Fruit fly (Drosophila melanogaster): ENCODE measurements around the gene CG15478.

Gene CG15478

dm6 chrX:7728251-7729164, 10.8 kb upstream of the CG15478 start, which contains the start of the genes NELF-B and CG12155 (continued):
- peak; percentile 41 for TF ChIP-seq Oli (tag; optimal IDR thresholded peaks at IDR 0.05)
- no peak for TF ChIP-seq Mrtf (GFP tag; IDR thresholded peaks at IDR 0.05)
- 0 out of 3 replicates have a peak, but pooled peaks have one; percentile 37 for TF ChIP-seq CG34224 (GFP tag; IDR thresholded peaks at IDR 0.05; ENCODE audit: partially characterized antibody)
- TF ChIP-seq Dbx (GFP tag; IDR thresholded peaks at IDR 0.05) = peak; percentile 47; the same call in 1 of the 3 replicates
- TF ChIP-seq tgo (GFP tag; IDR thresholded peaks at IDR 0.05) = peak; percentile 18; the same call in 1 of the 3 replicates
- no peak for TF ChIP-seq D19A (tag; optimal IDR thresholded peaks at IDR 0.05)
- TF ChIP-seq Drgx (GFP tag; IDR thresholded peaks at IDR 0.05) = no peak
- no peak for TF ChIP-seq Neu2 (GFP tag; optimal IDR thresholded peaks at IDR 0.05; ENCODE audit: borderline replicate concordance)
- no peak for TF ChIP-seq gem (tag; optimal IDR thresholded peaks at IDR 0.05)
- peak; percentile 1 for TF ChIP-seq stwl (tag; optimal IDR thresholded peaks at IDR 0.05)
- peak; percentile 49; the same call in 1 of the 2 replicates for TF ChIP-seq CG32532 (GFP tag; IDR thresholded peaks at IDR 0.05)
- no peak for TF ChIP-seq prd (optimal IDR thresholded peaks at IDR 0.05)
- peak; percentile 54; the same call in 2 of the 3 replicates for TF ChIP-seq prd (GFP tag; IDR thresholded peaks at IDR 0.05)
- no peak for TF ChIP-seq CG4854 (GFP tag; optimal IDR thresholded peaks at IDR 0.05)
- no peak for TF ChIP-seq CG6254 (GFP tag; optimal IDR thresholded peaks at IDR 0.05)
- peak; percentile 0 for TF ChIP-seq tx (GFP tag; optimal IDR thresholded peaks at IDR 0.05)
- peak; percentile 69 for TF ChIP-seq CG18262 (tag; optimal IDR thresholded peaks at IDR 0.05)
- TF ChIP-seq CG12155 (GFP tag; optimal IDR thresholded peaks at IDR 0.05) = peak; percentile 84
- TF ChIP-seq CG6791 (GFP tag; IDR thresholded peaks at IDR 0.05; ENCODE audit: partially characterized antibody) = peak; percentile 66
- TF ChIP-seq nmo (GFP tag; optimal IDR thresholded peaks at IDR 0.05) = peak; percentile 66
- TF ChIP-seq CG18476 (GFP tag; optimal IDR thresholded peaks at IDR 0.05) = peak; percentile 2

- TF ChIP-seq CG13287 (GFP tag; IDR thresholded peaks at IDR 0.05; ENCODE audit: partially characterized antibody) (peak; percentile 94), CG3995 (GFP tag; optimal IDR thresholded peaks at IDR 0.05) (peak; percentile 33), CG31365 (tag; optimal IDR thresholded peaks at IDR 0.05) (no peak), HLH4C (GFP tag; IDR thresholded peaks at IDR 0.05; ENCODE audit: partially characterized antibody) (peak; percentile 93), CG17328 (GFP tag; IDR thresholded peaks at IDR 0.05) (no peak), CG12769 (tag; optimal IDR thresholded peaks at IDR 0.05) (no peak), Ets97D (GFP tag; optimal IDR thresholded peaks at IDR 0.05) (peak; percentile 34), croc (GFP tag; conservative IDR thresholded peaks at IDR 0.05) (no peak), tx (GFP tag; optimal IDR thresholded peaks at IDR 0.05) (no peak), MBD-R2 (GFP tag; IDR thresholded peaks at IDR 0.05) (peak; percentile 80), CG7839 (tag; optimal IDR thresholded peaks at IDR 0.05) (no peak), ato (GFP tag; IDR thresholded peaks at IDR 0.05; ENCODE audit: partially characterized antibody) (peak; percentile 90), Hey (tag; optimal IDR thresholded peaks at IDR 0.05) (no peak), zf30C (GFP tag; optimal IDR thresholded peaks at IDR 0.05) (no peak), Sox102F (GFP tag; optimal IDR thresholded peaks at IDR 0.05) (no peak), chif (GFP tag; optimal IDR thresholded peaks at IDR 0.05) (no peak), sisA (GFP tag; IDR thresholded peaks at IDR 0.05) (no peak), BEAF-32 (GFP tag; optimal IDR thresholded peaks at IDR 0.05) (peak; percentile 80), CG10209 (GFP tag; optimal IDR thresholded peaks at IDR 0.05) (no peak), E2f2 (GFP tag; IDR thresholded peaks at IDR 0.05) (peak; percentile 97), CG3407 (GFP tag; optimal IDR thresholded peaks at IDR 0.05) (no peak), inv (GFP tag; IDR thresholded peaks at IDR 0.05; ENCODE audit: partially characterized antibody) (peak; percentile 70), Fer1 (GFP tag; optimal IDR thresholded peaks at IDR 0.05) (peak; percentile 9), nerfin-2 (GFP tag; IDR thresholded peaks at IDR 0.05; ENCODE audit: partially characterized antibody) (peak; percentile 89), CG4854 (GFP tag; optimal IDR thresholded peaks at IDR 0.05) (no peak), Dll (GFP tag; IDR thresholded peaks at IDR 0.05; ENCODE audit: partially characterized antibody) (peak; percentile 88), Neu2 (GFP tag; optimal IDR thresholded peaks at IDR 0.05; ENCODE audit: borderline replicate concordance) (no peak), CG34224 (GFP tag; IDR thresholded peaks at IDR 0.05; ENCODE audit: partially characterized antibody) (peak; percentile 91), exex (tag; optimal IDR thresholded peaks at IDR 0.05) (no peak)
Measured at dm6 chrX:7721905-7722304, 4.2 kb upstream of the CG15478 start, which contains the start of gene Hira. Hira (plus strand) TSS chrX:7722119.

Measured in whole organism, embryonic.